Worm (Caenorhabditis elegans) whole organism, L4 larva: ENCODE data around the gene rab-21.
A peak's percentile ranks its signal among the peaks of the same experiment; 100 is the strongest.

Experiments
- F44E2.7 ChIP-seq: fragments of 200-800 bp; sonication (Bioruptor generic); IDR thresholded peaks from 2 replicates; pipeline ENCODE4 v2.1.2; 2022; ENCODE audit warnings: missing genetic modification characterization, missing compliant biosample characterization
- ZK546.5 ChIP-seq, 2 experiments: sonication (generic microtip); optimal IDR thresholded peaks; 2 replicates each; lab custom pipeline; 2017; ENCODE audit warnings: missing biosample characterization in 2 of 2, missing genetic modification characterization in 2 of 2
- ceh-28 ChIP-seq: fragments of 150-350 bp; optimal IDR thresholded peaks from 2 replicates; lab custom pipeline; 2014; ENCODE audit warnings: missing biosample characterization, missing genetic modification reagents, missing genetic modification characterization
- ces-1 ChIP-seq: fragments of 150-350 bp; sonication (generic microtip); optimal IDR thresholded peaks from 4 replicates; lab custom pipeline; 2014; ENCODE audit warnings: missing biosample characterization, missing genetic modification reagents, missing genetic modification characterization
- hlh-11 ChIP-seq: fragments of 200-800 bp; sonication (Bioruptor generic); optimal IDR thresholded peaks from 2 replicates; lab custom pipeline; 2018; ENCODE audit warnings: mild to moderate bottlenecking, missing genetic modification characterization, missing compliant biosample characterization
- nhr-10 ChIP-seq: fragments of 150-350 bp; optimal IDR thresholded peaks from 2 replicates; lab custom pipeline; 2014; ENCODE audit warnings: missing biosample characterization, missing genetic modification characterization
- nhr-102 ChIP-seq: sonication (generic microtip); optimal IDR thresholded peaks from 2 replicates; lab custom pipeline; 2016; ENCODE audit warnings: mild to moderate bottlenecking, missing genetic modification characterization, moderate library complexity, missing compliant biosample characterization
- nhr-111 ChIP-seq: fragments of 200-800 bp; sonication (Bioruptor generic); optimal IDR thresholded peaks from 2 replicates; lab custom pipeline; 2018; ENCODE audit warnings: mild to moderate bottlenecking, missing genetic modification characterization, missing compliant biosample characterization
- pha-4 ChIP-seq, 2 experiments: fragments of 150-350 bp in 1 of 2; fragments of 200-800 bp in 1 of 2; sonication (Bioruptor generic) in 1 of 2; IDR thresholded peaks in 1 of 2; optimal IDR thresholded peaks in 1 of 2; 2 replicates each; pipeline versions ENCODE4 v1.3.6 to Lab custom; 2014 to 2022; ENCODE audit warnings: missing genetic modification characterization in 2 of 2, missing genetic modification reagents in 2 of 2, missing biosample characterization in 1 of 2, missing compliant biosample characterization in 1 of 2
- unc-130 ChIP-seq: sonication (generic microtip); optimal IDR thresholded peaks from 2 replicates; lab custom pipeline; 2016; ENCODE audit warnings: missing genetic modification reagents, missing genetic modification characterization, missing compliant biosample characterization
- unc-39 ChIP-seq: sonication (generic microtip); optimal IDR thresholded peaks from 2 replicates; lab custom pipeline; 2017; ENCODE audit warnings: missing biosample characterization, missing genetic modification characterization

ce11 chrII:8738244-8738643 lies 23.4 kb upstream of the rab-21 start:
- TF ChIP-seq nhr-10 (no peak), ceh-28 (tag; lab: Kevin White, UChicago) (no peak), F44E2.7 (GFP tag; lab: Robert Waterston, UW) (no peak), nhr-111 (GFP tag; lab: Kevin White, UChicago) (no peak), unc-130 (GFP tag; lab: Kevin White, UChicago) (no peak), unc-39 (no peak), pha-4 (GFP tag; IDR thresholded peaks at IDR 0.05; lab: Robert Waterston, UW) (no peak), pha-4 (tag; optimal IDR thresholded peaks at IDR 0.05; lab: Kevin White, UChicago) (no peak), ces-1 (GFP tag; lab: Kevin White, UChicago) (no peak), nhr-102 (no peak), ZK546.5 (tag; optimal IDR thresholded peaks at IDR 0.05; lab: Kevin White, UChicago) (no peak), hlh-11 (tag; lab: Kevin White, UChicago) (peak; percentile 20)
